Worm (Caenorhabditis elegans) whole organism, midembryonic: ENCODE results near the gene hdl-1.

Experiments
- cog-1 ChIP-seq: sonication (generic microtip); optimal IDR thresholded peaks from 2 replicates; lab custom pipeline; 2016; ENCODE audit warnings: missing genetic modification characterization, missing compliant biosample characterization
- flt-1 ChIP-seq: fragments of 200-800 bp; sonication (Bioruptor generic); IDR thresholded peaks from 2 replicates; pipeline ENCODE4 v1.3.6; 2022; ENCODE audit warnings: missing genetic modification characterization, missing compliant biosample characterization
- med-1 ChIP-seq: sonication (generic microtip); optimal IDR thresholded peaks from 2 replicates; lab custom pipeline; 2017; ENCODE audit warnings: missing genetic modification characterization, mild to moderate bottlenecking, missing compliant biosample characterization, antibody characterized with exemption, missing genetic modification reagents; ENCODE audit not compliant: insufficient read depth
- tab-1 ChIP-seq: fragments of 200-800 bp; sonication (Bioruptor generic); IDR thresholded peaks from 2 replicates; pipeline ENCODE4 v1.3.6; 2022; ENCODE audit warnings: missing genetic modification characterization, missing compliant biosample characterization

- TF ChIP-seq cog-1 (tag; lab: Kevin White, UChicago) (no peak), med-1 (GFP tag; lab: Kevin White, UChicago) (no peak), tab-1 (GFP tag; lab: Robert Waterston, UW) (no peak), flt-1 (GFP tag; lab: Robert Waterston, UW) (no peak)
Measured at ce11 chrIV:11986407-11986806, 36.8 kb upstream of the hdl-1 start.
